Worm (Caenorhabditis elegans): Measurements from ENCODE around the gene rap-3.

- TF ChIP-seq ztf-4 (tag; optimal IDR thresholded peaks at IDR 0.05): no peak
- TF ChIP-seq zag-1 (tag; optimal IDR thresholded peaks at IDR 0.05): no peak
- TF ChIP-seq pax-3 (tag; optimal IDR thresholded peaks at IDR 0.05): no peak
- no peak for TF ChIP-seq skn-1 (tag; optimal IDR thresholded peaks at IDR 0.05)
- no peak for TF ChIP-seq ztf-11 (tag; optimal IDR thresholded peaks at IDR 0.05)
- no peak for TF ChIP-seq nhr-12 (tag; optimal IDR thresholded peaks at IDR 0.05)
- no peak for TF ChIP-seq ceh-82 (tag; optimal IDR thresholded peaks at IDR 0.05)
- no peak for TF ChIP-seq nhr-11 (tag; optimal IDR thresholded peaks at IDR 0.05)
- TF ChIP-seq tbx-2 (tag; optimal IDR thresholded peaks at IDR 0.05): no peak
Observed at ce11 chrIV:11162451-11162850, 14.6 kb upstream of the rap-3 start, which contains the start of gene fbxb-9.

All from whole organism, L1 larva.